Worm (Caenorhabditis elegans) whole organism, early embryonic: ENCODE measurements around the gene R11D1.1.

Source experiments
- B0310.2 ChIP-seq: sonication (generic microtip); optimal IDR thresholded peaks from 2 replicates; lab custom pipeline; 2016; ENCODE audit warnings: mild to moderate bottlenecking, missing genetic modification characterization, missing compliant biosample characterization
- F13C5.2 ChIP-seq: sonication (generic microtip); optimal IDR thresholded peaks from 2 replicates; lab custom pipeline; 2017; ENCODE audit warnings: mild to moderate bottlenecking, missing genetic modification characterization, inconsistent platforms, missing compliant biosample characterization
- aly-1 ChIP-seq: sonication (generic microtip); optimal IDR thresholded peaks from 2 replicates; lab custom pipeline; 2016; ENCODE audit warnings: missing genetic modification characterization, missing compliant biosample characterization
- ama-1 ChIP-seq: fragments of 150-350 bp; optimal IDR thresholded peaks from 2 replicates; lab custom pipeline; 2014
- ceh-13 ChIP-seq: fragments of 200-800 bp; sonication (Bioruptor generic); optimal IDR thresholded peaks from 2 replicates; lab custom pipeline; 2018; ENCODE audit warnings: mild to moderate bottlenecking, missing genetic modification characterization, missing compliant biosample characterization
- ceh-36 ChIP-seq: sonication (generic microtip); optimal IDR thresholded peaks from 2 replicates; lab custom pipeline; 2016; ENCODE audit warnings: missing genetic modification characterization, inconsistent platforms, missing compliant biosample characterization
- ets-7 ChIP-seq: sonication (generic microtip); optimal IDR thresholded peaks from 2 replicates; lab custom pipeline; 2016; ENCODE audit warnings: missing genotype, missing genetic modification characterization, missing compliant biosample characterization
- flt-1 ChIP-seq: fragments of 200-800 bp; sonication (Bioruptor generic); IDR thresholded peaks from 2 replicates; pipeline ENCODE4 v1.3.6; 2022; ENCODE audit warnings: missing genetic modification characterization, missing compliant biosample characterization
- hmbx-1 ChIP-seq: sonication (generic microtip); optimal IDR thresholded peaks from 2 replicates; lab custom pipeline; 2016; ENCODE audit warnings: mild to moderate bottlenecking, missing genetic modification characterization, missing compliant biosample characterization
- hmg-4 ChIP-seq: fragments of 200-800 bp; sonication (Bioruptor generic); optimal IDR thresholded peaks from 2 replicates; lab custom pipeline; 2018; ENCODE audit warnings: mild to moderate bottlenecking, missing genetic modification characterization, missing compliant biosample characterization
- hnd-1 ChIP-seq: sonication (generic microtip); optimal IDR thresholded peaks from 2 replicates; lab custom pipeline; 2016; ENCODE audit warnings: missing genetic modification characterization, missing compliant biosample characterization
- pes-1 ChIP-seq: fragments of 200-800 bp; sonication (Bioruptor generic); IDR thresholded peaks from 2 replicates; pipeline ENCODE4 v1.3.6; 2022; ENCODE audit warnings: missing genetic modification reagents, missing genetic modification characterization, missing compliant biosample characterization
- scrt-1 ChIP-seq: fragments of 200-800 bp; sonication (Bioruptor generic); IDR thresholded peaks from 2 replicates; pipeline ENCODE4 v1.3.6; 2022; ENCODE audit warnings: missing genetic modification characterization, missing compliant biosample characterization
- sea-1 ChIP-seq: fragments of 200-800 bp; sonication (Bioruptor generic); conservative IDR thresholded peaks from 2 replicates; pipeline ENCODE4 v1.3.6; 2022; ENCODE audit warnings: missing genetic modification characterization, missing compliant biosample characterization
- tbx-11 ChIP-seq: fragments of 200-800 bp; sonication (Bioruptor generic); IDR thresholded peaks from 2 replicates; pipeline ENCODE4 v1.3.6; 2022; ENCODE audit warnings: missing genetic modification characterization, missing compliant biosample characterization
- tbx-37 ChIP-seq: fragments of 200-800 bp; sonication (Bioruptor generic); conservative IDR thresholded peaks from 2 replicates; pipeline ENCODE4 v1.3.6; 2022; ENCODE audit warnings: missing genetic modification reagents, missing genetic modification characterization, missing compliant biosample characterization
- tra-4 ChIP-seq: sonication (generic microtip); optimal IDR thresholded peaks from 2 replicates; lab custom pipeline; 2017; ENCODE audit warnings: missing genetic modification characterization, missing compliant biosample characterization

R11D1.1 gene

ce11 chrV:12747431-12747830 lies 43.3 kb downstream of the R11D1.1 start, which contains the start of gene C15C8.4:
Gene C15C8.4, minus strand, starts transcription at chrV:12747463.
- TF ChIP-seq ceh-13 (GFP tag; lab: Kevin White, UChicago) = no peak
- no peak for TF ChIP-seq B0310.2 (tag; lab: Kevin White, UChicago)
- TF ChIP-seq pes-1 = no peak
- no peak for TF ChIP-seq hmbx-1 (tag; lab: Kevin White, UChicago)
- no peak for TF ChIP-seq aly-1 (tag; lab: Kevin White, UChicago)
- no peak for TF ChIP-seq flt-1 (GFP tag; lab: Robert Waterston, UW)
- TF ChIP-seq ets-7 (tag; lab: Kevin White, UChicago) = no peak
- TF ChIP-seq tbx-11 (GFP tag; lab: Robert Waterston, UW) = no peak
- TF ChIP-seq tra-4 (tag; lab: Kevin White, UChicago) = no peak
- TF ChIP-seq scrt-1 (GFP tag; lab: Robert Waterston, UW) = no peak
- TF ChIP-seq sea-1 (GFP tag; lab: Robert Waterston, UW) = no peak
- no peak for TF ChIP-seq ceh-36 (tag; lab: Kevin White, UChicago)
- no peak for TF ChIP-seq F13C5.2 (tag; lab: Kevin White, UChicago)
- TF ChIP-seq hnd-1 (tag; lab: Kevin White, UChicago) = no peak
- no peak for TF ChIP-seq hmg-4 (GFP tag; lab: Kevin White, UChicago)
- no peak for TF ChIP-seq tbx-37 (GFP tag; lab: Robert Waterston, UW)

- TF ChIP-seq hnd-1 (tag; lab: Kevin White, UChicago) (no peak), scrt-1 (GFP tag; lab: Robert Waterston, UW) (no peak), aly-1 (tag; lab: Kevin White, UChicago) (no peak), ets-7 (tag; lab: Kevin White, UChicago) (no peak), ama-1 (lab: Kevin White, UChicago) (no peak), ceh-13 (GFP tag; lab: Kevin White, UChicago) (no peak), ceh-36 (tag; lab: Kevin White, UChicago) (no peak), hmbx-1 (tag; lab: Kevin White, UChicago) (no peak), hmg-4 (GFP tag; lab: Kevin White, UChicago) (no peak), sea-1 (GFP tag; lab: Robert Waterston, UW) (no peak), tbx-11 (GFP tag; lab: Robert Waterston, UW) (no peak), pes-1 (no peak)
These were observed 43.7 kb downstream of the R11D1.1 start, which contains the start of gene C15C8.5 for ce11 chrV:12747856-12748255. Gene C15C8.5, plus strand, starts transcription at chrV:12748007.

ce11 chrV:12749558-12749957 lies 45.4 kb downstream of the R11D1.1 start:
- TF ChIP-seq hmbx-1 (tag; lab: Kevin White, UChicago) (no peak), aly-1 (tag; lab: Kevin White, UChicago) (no peak), B0310.2 (tag; lab: Kevin White, UChicago) (no peak), sea-1 (GFP tag; lab: Robert Waterston, UW) (no peak), F13C5.2 (tag; lab: Kevin White, UChicago) (no peak), pes-1 (no peak), tra-4 (tag; lab: Kevin White, UChicago) (no peak), hmg-4 (GFP tag; lab: Kevin White, UChicago) (no peak), ceh-13 (GFP tag; lab: Kevin White, UChicago) (no peak), scrt-1 (GFP tag; lab: Robert Waterston, UW) (no peak), ets-7 (tag; lab: Kevin White, UChicago) (no peak), tbx-11 (GFP tag; lab: Robert Waterston, UW) (no peak)

ce11 chrV:12751495-12752050 lies 47.4 kb downstream of the R11D1.1 start, which contains the start of gene C15C8.6:
Gene C15C8.6, minus strand, starts transcription at chrV:12751545.
- no peak for TF ChIP-seq F13C5.2 (tag; lab: Kevin White, UChicago)
- TF ChIP-seq hmbx-1 (tag; lab: Kevin White, UChicago) = no peak
- no peak for TF ChIP-seq flt-1 (GFP tag; lab: Robert Waterston, UW)
- TF ChIP-seq tbx-11 (GFP tag; lab: Robert Waterston, UW) = no peak
- no peak for TF ChIP-seq B0310.2 (tag; lab: Kevin White, UChicago)
- TF ChIP-seq hmg-4 (GFP tag; lab: Kevin White, UChicago) = no peak
- TF ChIP-seq hnd-1 (tag; lab: Kevin White, UChicago) = no peak
- no peak for TF ChIP-seq ceh-36 (tag; lab: Kevin White, UChicago)
- TF ChIP-seq aly-1 (tag; lab: Kevin White, UChicago) = no peak
- TF ChIP-seq sea-1 (GFP tag; lab: Robert Waterston, UW) = no peak
- no peak for TF ChIP-seq tbx-37 (GFP tag; lab: Robert Waterston, UW)
- TF ChIP-seq tra-4 (tag; lab: Kevin White, UChicago) = no peak
- TF ChIP-seq ets-7 (tag; lab: Kevin White, UChicago) = no peak
- no peak for TF ChIP-seq ceh-13 (GFP tag; lab: Kevin White, UChicago)
- no peak for TF ChIP-seq scrt-1 (GFP tag; lab: Robert Waterston, UW)
- TF ChIP-seq pes-1 = no peak
- TF ChIP-seq ama-1 (lab: Kevin White, UChicago) = no peak

ce11 chrV:12752407-12752806 lies 48.2 kb downstream of the R11D1.1 start, which contains the start of gene C15C8.8:
Gene C15C8.8, minus strand, starts transcription at chrV:12752507.
- TF ChIP-seq flt-1 (GFP tag; lab: Robert Waterston, UW) (no peak), tra-4 (tag; lab: Kevin White, UChicago) (no peak), ama-1 (lab: Kevin White, UChicago) (no peak), scrt-1 (GFP tag; lab: Robert Waterston, UW) (no peak), hnd-1 (tag; lab: Kevin White, UChicago) (no peak), F13C5.2 (tag; lab: Kevin White, UChicago) (no peak), sea-1 (GFP tag; lab: Robert Waterston, UW) (no peak), ceh-36 (tag; lab: Kevin White, UChicago) (no peak)

ce11 chrV:12754839-12755238 lies 50.7 kb downstream of the R11D1.1 start, which contains the start of gene gpa-13:
Gene gpa-13, minus strand, starts transcription at chrV:12754939.
- no peak for TF ChIP-seq tbx-11 (GFP tag; lab: Robert Waterston, UW)
- no peak for TF ChIP-seq hmg-4 (GFP tag; lab: Kevin White, UChicago)
- no peak for TF ChIP-seq flt-1 (GFP tag; lab: Robert Waterston, UW)
- no peak for TF ChIP-seq sea-1 (GFP tag; lab: Robert Waterston, UW)
- TF ChIP-seq tbx-37 (GFP tag; lab: Robert Waterston, UW) = no peak
- TF ChIP-seq scrt-1 (GFP tag; lab: Robert Waterston, UW) = no peak
- TF ChIP-seq tra-4 (tag; lab: Kevin White, UChicago) = no peak
- no peak for TF ChIP-seq ama-1 (lab: Kevin White, UChicago)
- no peak for TF ChIP-seq hnd-1 (tag; lab: Kevin White, UChicago)
- TF ChIP-seq hmbx-1 (tag; lab: Kevin White, UChicago) = no peak
- TF ChIP-seq ets-7 (tag; lab: Kevin White, UChicago) = no peak
- no peak for TF ChIP-seq aly-1 (tag; lab: Kevin White, UChicago)
- TF ChIP-seq B0310.2 (tag; lab: Kevin White, UChicago) = no peak
- no peak for TF ChIP-seq pes-1
- no peak for TF ChIP-seq ceh-13 (GFP tag; lab: Kevin White, UChicago)
- TF ChIP-seq F13C5.2 (tag; lab: Kevin White, UChicago) = no peak
- TF ChIP-seq ceh-36 (tag; lab: Kevin White, UChicago) = no peak
